Fruit fly (Drosophila melanogaster) whole organism, wandering third instar larva: ENCODE data around the gene ham.

Experiments used
- Abd-B ChIP-seq: fragments of >200 bp; optimal IDR thresholded peaks from 2 replicates; lab custom pipeline; 2017; ENCODE audit warnings: missing biosample characterization, missing genetic modification characterization
- CG32264 ChIP-seq: fragments of 200-800 bp; sonication (Bioruptor generic); optimal IDR thresholded peaks from 2 replicates; lab custom pipeline; 2016; ENCODE audit warnings: missing biosample characterization, missing genetic modification characterization
- CG9705 ChIP-seq: fragments of 200-800 bp; sonication (Bioruptor generic); optimal IDR thresholded peaks from 2 replicates; lab custom pipeline; 2018; ENCODE audit warnings: missing biosample characterization, mild to moderate bottlenecking, missing genetic modification characterization
- CrebA ChIP-seq: fragments of 200-800 bp; sonication (Bioruptor generic); optimal IDR thresholded peaks from 2 replicates; lab custom pipeline; 2016; ENCODE audit warnings: missing biosample characterization, mild to moderate bottlenecking, missing genetic modification characterization, borderline replicate concordance
- GATAd ChIP-seq: sonication (Bioruptor generic); optimal IDR thresholded peaks from 2 replicates; lab custom pipeline; 2016; ENCODE audit warnings: missing biosample characterization, missing genetic modification characterization
- HLH106 ChIP-seq: fragments of 200-800 bp; optimal IDR thresholded peaks from 3 replicates; lab custom pipeline; 2019; ENCODE audit warnings: missing biosample characterization, mild to moderate bottlenecking, missing genetic modification characterization, moderate library complexity
- Hnf4 ChIP-seq: fragments of 200-800 bp; sonication (Bioruptor generic); optimal IDR thresholded peaks from 2 replicates; lab custom pipeline; 2016; ENCODE audit warnings: missing biosample characterization, mild to moderate bottlenecking, missing genetic modification characterization
- Hr78 ChIP-seq: fragments of >200 bp; optimal IDR thresholded peaks from 2 replicates; lab custom pipeline; 2017; ENCODE audit warnings: missing biosample characterization, missing genetic modification characterization
- Hr83 ChIP-seq: fragments of 200-300 bp; sonication (Bioruptor generic); optimal IDR thresholded peaks from 2 replicates; lab custom pipeline; 2016; ENCODE audit warnings: missing biosample characterization, mild to moderate bottlenecking, missing genetic modification characterization, moderate library complexity; ENCODE audit not compliant: poor library complexity, severe bottlenecking
- Jra ChIP-seq: sonication (Bioruptor generic); optimal IDR thresholded peaks from 2 replicates; lab custom pipeline; 2016; ENCODE audit warnings: missing biosample characterization, missing genetic modification characterization
- Myc ChIP-seq: fragments of >200 bp; optimal IDR thresholded peaks from 2 replicates; lab custom pipeline; 2017
- N ChIP-seq: fragments of >200 bp; optimal IDR thresholded peaks from 2 replicates; lab custom pipeline; 2018; ENCODE audit warnings: missing biosample characterization, missing external identifiers, missing genetic modification characterization
- OdsH ChIP-seq: fragments of 200-800 bp; sonication (Bioruptor generic); optimal IDR thresholded peaks from 2 replicates; lab custom pipeline; 2016; ENCODE audit warnings: missing biosample characterization, mild to moderate bottlenecking, missing genetic modification characterization
- Rel ChIP-seq, 2 experiments: fragments of 200-800 bp; sonication (Bioruptor generic) in 1 of 2; optimal IDR thresholded peaks; 2 replicates in 1 of 2; 3 replicates in 1 of 2; lab custom pipeline; 2016 to 2019; ENCODE audit warnings: mild to moderate bottlenecking in 2 of 2, missing biosample characterization in 2 of 2, missing genetic modification characterization in 2 of 2, moderate library complexity in 1 of 2
- Vsx2 ChIP-seq: fragments of 200-300, 225-300 bp; sonication (Bioruptor generic); optimal IDR thresholded peaks from 2 replicates; lab custom pipeline; 2018; ENCODE audit warnings: missing biosample characterization, missing genetic modification characterization; ENCODE audit not compliant: partially characterized antibody
- br ChIP-seq: fragments of 200-800 bp; sonication (Bioruptor generic); optimal IDR thresholded peaks from 2 replicates; lab custom pipeline; 2016; ENCODE audit warnings: missing biosample characterization, missing genetic modification characterization
- dl ChIP-seq, 2 experiments: fragments of 175-275, 200-275 bp in 1 of 2; fragments of 200-275 bp in 1 of 2; sonication (Bioruptor generic); optimal IDR thresholded peaks; lab custom pipeline; 2018; ENCODE audit warnings: mild to moderate bottlenecking in 2 of 2, missing biosample characterization in 2 of 2, missing genetic modification characterization in 2 of 2, moderate library complexity in 2 of 2; ENCODE audit not compliant: partially characterized antibody in 2 of 2, insufficient read depth in 1 of 2
- dmrt93B ChIP-seq: fragments of 200-800 bp; sonication (Bioruptor generic); optimal IDR thresholded peaks from 2 replicates; lab custom pipeline; 2018; ENCODE audit warnings: missing biosample characterization, mild to moderate bottlenecking, missing genetic modification characterization
- ey ChIP-seq: fragments of 200-800 bp; sonication (Bioruptor generic); optimal IDR thresholded peaks from 2 replicates; lab custom pipeline; 2016; ENCODE audit warnings: missing biosample characterization, missing genetic modification characterization
- foxo ChIP-seq, 2 experiments: fragments of 200-800 bp; sonication (Bioruptor generic); optimal IDR thresholded peaks; 2 replicates in 1 of 2; 3 replicates in 1 of 2; lab custom pipeline; 2016 to 2017; ENCODE audit warnings: missing biosample characterization in 2 of 2, missing genetic modification characterization in 2 of 2
- fru ChIP-seq: fragments of 200-800 bp; sonication (Bioruptor generic); optimal IDR thresholded peaks from 3 replicates; lab custom pipeline; 2016; ENCODE audit warnings: missing biosample characterization, mild to moderate bottlenecking, missing genetic modification characterization
- h ChIP-seq: fragments of 200-800 bp; sonication (Bioruptor generic); optimal IDR thresholded peaks from 3 replicates; lab custom pipeline; 2016; ENCODE audit warnings: missing biosample characterization, mild to moderate bottlenecking, missing genetic modification characterization
- jim ChIP-seq: fragments of 175-275, 200-325 bp; sonication (Bioruptor generic); optimal IDR thresholded peaks from 2 replicates; lab custom pipeline; 2016; ENCODE audit warnings: missing biosample characterization, mild to moderate bottlenecking, missing genetic modification characterization
- lola ChIP-seq: fragments of >200 bp; optimal IDR thresholded peaks from 2 replicates; lab custom pipeline; 2017; ENCODE audit warnings: missing biosample characterization, missing genetic modification characterization
- pan ChIP-seq: fragments of >200 bp; optimal IDR thresholded peaks from 2 replicates; lab custom pipeline; 2017
- psq ChIP-seq: fragments of 200-800 bp; sonication (Bioruptor generic); optimal IDR thresholded peaks from 3 replicates; lab custom pipeline; 2017; ENCODE audit warnings: missing biosample characterization, mild to moderate bottlenecking, missing genetic modification characterization, moderate library complexity
- sage ChIP-seq: fragments of 200-800 bp; sonication (Bioruptor generic); optimal IDR thresholded peaks from 2 replicates; lab custom pipeline; 2016; ENCODE audit warnings: missing biosample characterization, mild to moderate bottlenecking, missing genetic modification characterization
- sv ChIP-seq: fragments of 200-800 bp; sonication (Bioruptor generic); optimal IDR thresholded peaks from 3 replicates; lab custom pipeline; 2016; ENCODE audit warnings: missing biosample characterization, missing genetic modification characterization
- tai ChIP-seq: sonication (Bioruptor generic); optimal IDR thresholded peaks from 2 replicates; lab custom pipeline; 2016; ENCODE audit warnings: missing biosample characterization, missing genetic modification characterization
- usp ChIP-seq: fragments of >200 bp; optimal IDR thresholded peaks from 2 replicates; lab custom pipeline; 2017; ENCODE audit warnings: missing biosample characterization, missing genetic modification characterization
- woc ChIP-seq: sonication (Bioruptor generic); optimal IDR thresholded peaks from 2 replicates; lab custom pipeline; 2016; ENCODE audit warnings: missing biosample characterization, mild to moderate bottlenecking, missing genetic modification characterization

The ham gene

DNA sequence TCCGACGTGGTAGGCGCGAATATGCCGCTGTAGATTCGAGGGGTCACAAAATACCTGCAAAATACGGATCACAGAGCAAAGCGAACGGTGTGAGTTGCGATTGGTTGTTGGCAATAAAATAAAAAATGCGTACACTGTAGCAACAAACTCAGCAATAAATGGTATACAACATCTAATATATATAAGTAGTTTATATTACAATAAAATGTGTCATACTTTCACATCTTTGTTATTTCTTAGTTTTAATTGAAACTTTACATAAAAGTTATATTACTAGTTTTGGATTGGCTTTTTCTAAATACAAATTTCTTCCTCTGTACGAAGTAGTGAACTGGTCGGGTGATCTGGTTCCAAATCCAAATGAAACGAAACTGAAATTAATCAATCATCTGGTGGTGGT is 26.9 kb downstream of the ham start:
- no peak for TF ChIP-seq fru (GFP tag; lab: Kevin White, UChicago)
- TF ChIP-seq Hr83 (GFP tag; lab: Kevin White, UChicago): no peak
- no peak for TF ChIP-seq CG9705 (GFP tag; lab: Kevin White, UChicago)
- TF ChIP-seq HLH106 (tag; lab: Kevin White, UChicago): no peak

DNA sequence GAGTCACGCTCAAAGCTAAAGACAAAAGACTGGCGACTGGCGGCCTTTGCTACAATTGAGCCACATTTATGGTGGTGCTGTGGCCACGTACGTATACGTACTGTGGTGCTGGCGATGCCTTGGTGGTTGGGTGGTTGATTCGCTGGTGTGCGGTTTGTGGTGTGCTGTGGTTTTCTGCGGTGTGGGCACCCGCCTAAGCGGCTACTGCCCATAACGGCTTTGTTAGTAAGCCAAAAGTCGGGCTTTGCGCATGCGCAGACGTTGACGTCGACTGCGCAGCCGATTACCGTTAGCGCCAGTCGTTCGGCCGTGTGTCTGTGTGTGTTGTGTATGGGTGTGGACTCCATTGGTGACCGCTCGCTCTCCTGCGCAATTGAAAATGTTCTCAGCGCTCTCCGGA is 39.5 kb downstream of the ham start:
- TF ChIP-seq foxo (GFP tag; optimal IDR thresholded peaks at IDR 0.05; lab: Kevin White, UChicago) (no peak), fru (GFP tag; lab: Kevin White, UChicago) (no peak), tai (GFP tag; lab: Kevin White, UChicago) (no peak), Hr78 (no peak), Rel (GFP tag; optimal IDR thresholded peaks at IDR 0.05; lab: Kevin White, UChicago) (no peak), Rel (tag; optimal IDR thresholded peaks at IDR 0.05; lab: Kevin White, UChicago) (no peak), sv (GFP tag; lab: Kevin White, UChicago) (no peak), Jra (GFP tag; lab: Kevin White, UChicago) (no peak), HLH106 (tag; lab: Kevin White, UChicago) (no peak), h (GFP tag; lab: Kevin White, UChicago) (no peak), dmrt93B (no peak), Hnf4 (no peak), Hr83 (GFP tag; lab: Kevin White, UChicago) (no peak), dl (GFP tag; optimal IDR thresholded peaks at IDR 0.05; lab: Kevin White, UChicago; ENCODE audit: insufficient read depth in 1 of 2, partially characterized antibody in 2 of 2) (no peak), jim (GFP tag; lab: Kevin White, UChicago) (no peak), pan (lab: Kevin White, UChicago) (no peak)

DNA sequence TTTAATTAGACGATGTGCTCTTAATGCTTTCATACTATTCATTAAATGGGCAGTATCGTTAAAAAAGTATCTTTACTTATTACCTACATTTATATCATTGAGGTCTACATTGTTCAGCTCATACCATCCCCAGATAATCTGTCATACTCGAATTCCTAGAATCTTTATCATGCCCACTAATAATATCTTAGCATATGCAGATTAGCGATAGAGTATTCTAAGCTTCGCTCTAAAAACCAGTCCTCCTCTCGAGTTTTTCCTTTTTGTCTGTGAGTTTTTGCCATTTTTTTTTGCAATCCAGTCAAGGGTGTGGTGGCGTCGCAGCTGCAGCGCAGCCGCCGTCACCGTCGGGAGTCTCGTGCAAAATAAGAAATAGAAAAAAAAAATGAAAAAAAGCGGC is 39.9 kb downstream of the ham start:
- no peak for TF ChIP-seq lola (GFP tag; lab: Kevin White, UChicago)

DNA sequence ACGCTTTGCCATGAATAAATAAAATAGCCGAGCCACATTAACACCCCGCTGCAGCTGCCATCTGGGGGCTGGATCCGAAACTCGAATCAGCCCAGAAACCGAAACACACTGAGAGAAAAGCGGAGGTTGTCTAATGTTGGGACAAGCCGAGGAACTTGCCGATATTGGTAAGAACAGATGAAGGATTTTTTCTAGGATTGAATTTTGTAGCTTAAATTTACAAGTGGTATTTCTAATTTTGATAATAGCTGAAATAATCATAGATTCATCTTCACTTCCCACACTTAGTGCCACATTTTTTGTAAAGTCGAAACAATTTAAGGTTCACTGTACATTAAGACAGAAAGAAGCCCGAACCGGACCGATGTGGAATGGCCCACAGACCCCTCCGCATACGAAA is 40.7 kb downstream of the ham start:
- no peak for TF ChIP-seq HLH106 (tag; lab: Kevin White, UChicago)
- no peak for TF ChIP-seq jim (GFP tag; lab: Kevin White, UChicago)
- no peak for TF ChIP-seq br (GFP tag; lab: Kevin White, UChicago)
- no peak for TF ChIP-seq Myc (lab: Kevin White, UChicago)
- no peak for TF ChIP-seq lola (GFP tag; lab: Kevin White, UChicago)
- no peak for TF ChIP-seq Hnf4
- TF ChIP-seq GATAd (GFP tag; lab: Kevin White, UChicago): no peak
- TF ChIP-seq woc (GFP tag; lab: Kevin White, UChicago): no peak
- TF ChIP-seq N: no peak

DNA sequence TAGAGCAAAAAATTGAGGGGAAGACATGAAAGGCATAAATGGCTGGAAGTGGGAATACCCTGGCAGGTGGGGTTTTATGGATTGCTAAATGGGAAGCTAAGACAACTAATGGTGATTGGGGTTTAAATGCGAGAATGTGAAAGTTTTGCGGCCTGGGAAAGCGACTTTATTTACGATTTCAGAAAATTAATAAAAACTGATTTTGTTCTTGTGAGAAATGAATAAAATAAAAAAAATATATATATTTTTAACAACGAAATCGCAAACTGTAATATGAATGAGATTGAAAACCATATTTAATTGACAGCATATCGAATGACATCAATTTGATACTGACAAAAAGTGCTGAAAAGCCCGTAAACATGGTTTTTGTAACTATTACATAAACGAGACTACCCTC is 41.4 kb downstream of the ham start:
- TF ChIP-seq Abd-B (GFP tag; lab: Kevin White, UChicago) (no peak), Hr78 (no peak), tai (GFP tag; lab: Kevin White, UChicago) (no peak), OdsH (no peak), woc (GFP tag; lab: Kevin White, UChicago) (no peak), Hr83 (GFP tag; lab: Kevin White, UChicago) (no peak), sage (no peak), Rel (GFP tag; optimal IDR thresholded peaks at IDR 0.05; lab: Kevin White, UChicago) (no peak), Rel (tag; optimal IDR thresholded peaks at IDR 0.05; lab: Kevin White, UChicago) (no peak), ey (GFP tag; lab: Kevin White, UChicago) (no peak), psq (GFP tag; lab: Kevin White, UChicago) (no peak), Vsx2 (GFP tag; lab: Kevin White, UChicago) (no peak), fru (GFP tag; lab: Kevin White, UChicago) (no peak), N (no peak), Hnf4 (no peak), sv (GFP tag; lab: Kevin White, UChicago) (no peak), HLH106 (tag; lab: Kevin White, UChicago) (no peak), usp (GFP tag; lab: Kevin White, UChicago) (no peak), CG32264 (no peak), Jra (GFP tag; lab: Kevin White, UChicago) (no peak), CrebA (GFP tag; lab: Kevin White, UChicago) (no peak)
